Worm (Caenorhabditis elegans): ENCODE data around the gene Y17G9A.2.

Gene Y17G9A.2

ce11 chrIV:4880634-4881033 lies 24.5 kb upstream of the Y17G9A.2 start (continued):
- TF ChIP-seq elt-3 (tag; optimal IDR thresholded peaks at IDR 0.05): peak in 3 of 6 experiments; percentile 20 to 62 (median 29)
- peak; percentile 96 for TF ChIP-seq nhr-85 (tag)
- peak; percentile 15 for TF ChIP-seq fos-1 (tag; optimal IDR thresholded peaks at IDR 0.05)
- TF ChIP-seq fkh-4 (tag; optimal IDR thresholded peaks at IDR 0.05; ENCODE audit: borderline replicate concordance): no peak
- TF ChIP-seq mep-1 (tag; optimal IDR thresholded peaks at IDR 0.05): peak; percentile 52
- TF ChIP-seq tbx-2 (tag; optimal IDR thresholded peaks at IDR 0.05): peak; percentile 51
- TF ChIP-seq tlp-1 (tag; optimal IDR thresholded peaks at IDR 0.05): no peak
- TF ChIP-seq mdl-1 (tag; optimal IDR thresholded peaks at IDR 0.05): peak in 1 of 2 experiments; percentile 5
- no peak for TF ChIP-seq fkh-10 (GFP tag; optimal IDR thresholded peaks at IDR 0.05)
- peak; percentile 44 for TF ChIP-seq xbp-1 (tag; optimal IDR thresholded peaks at IDR 0.05)
- no peak for TF ChIP-seq egl-13 (tag; optimal IDR thresholded peaks at IDR 0.05)
- no peak for TF ChIP-seq fkh-8 (tag; optimal IDR thresholded peaks at IDR 0.05)
- TF ChIP-seq nhr-47 (tag; optimal IDR thresholded peaks at IDR 0.05): peak; percentile 78
- TF ChIP-seq unc-130 (tag; optimal IDR thresholded peaks at IDR 0.05): no peak
- TF ChIP-seq pqm-1 (tag; optimal IDR thresholded peaks at IDR 0.05): no peak
- TF ChIP-seq C04F5.9 (tag; optimal IDR thresholded peaks at IDR 0.05): no peak
- TF ChIP-seq snpc-4 (tag; optimal IDR thresholded peaks at IDR 0.05): peak; percentile 98
- TF ChIP-seq snu-23 (GFP tag; optimal IDR thresholded peaks at IDR 0.05): peak; percentile 78
- TF ChIP-seq pax-3 (tag; optimal IDR thresholded peaks at IDR 0.05): no peak
- TF ChIP-seq hpl-2 (GFP tag; optimal IDR thresholded peaks at IDR 0.05): no peak
- TF ChIP-seq mef-2 (tag; optimal IDR thresholded peaks at IDR 0.05): no peak
- TF ChIP-seq nhr-84 (tag; optimal IDR thresholded peaks at IDR 0.05): no peak
- peak; percentile 13 for TF ChIP-seq lin-39 (tag; optimal IDR thresholded peaks at IDR 0.05)
- no peak for TF ChIP-seq ceh-63 (GFP tag; optimal IDR thresholded peaks at IDR 0.05)
- no peak for TF ChIP-seq ets-5 (GFP tag; IDR thresholded peaks at IDR 0.05)

ce11 chrIV:4877102-4877501 lies 21.0 kb upstream of the Y17G9A.2 start, which contains the start of gene str-170:
Gene str-170, plus strand, starts transcription at chrIV:4877402.
- TF ChIP-seq xbp-1 (tag; optimal IDR thresholded peaks at IDR 0.05) (no peak), snpc-4 (tag; optimal IDR thresholded peaks at IDR 0.05) (no peak)

DNA sequence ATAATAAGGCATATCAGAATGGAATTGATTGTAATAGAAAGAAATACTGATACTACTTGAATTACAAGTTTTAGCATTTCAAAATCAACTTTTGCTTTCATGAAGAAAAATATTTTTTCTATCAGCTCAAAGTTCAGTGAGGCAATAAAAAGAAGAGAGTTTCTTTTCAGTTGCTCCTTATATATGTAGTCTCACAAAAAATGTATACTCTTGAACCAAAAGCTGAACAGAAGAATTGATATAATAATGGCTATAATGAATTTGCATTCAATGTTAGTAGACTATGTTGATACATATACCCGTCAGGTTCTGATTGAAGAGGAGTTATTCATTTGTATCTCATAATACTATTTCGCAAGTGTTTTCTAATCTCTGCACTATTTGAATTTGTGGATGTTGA lies 18.5 kb upstream of the Y17G9A.2 start, which contains the start of gene str-174:
Gene str-174, minus strand, starts transcription at position 101 of the 400 bp plus-strand sequence.
- no peak for TF ChIP-seq tlp-1 (tag; optimal IDR thresholded peaks at IDR 0.05)
- no peak for TF ChIP-seq egl-13 (tag; optimal IDR thresholded peaks at IDR 0.05)
- TF ChIP-seq elt-2 (tag; optimal IDR thresholded peaks at IDR 0.05): no peak
- no peak for TF ChIP-seq ztf-11 (tag; optimal IDR thresholded peaks at IDR 0.05)
- no peak for TF ChIP-seq swsn-7 (tag; optimal IDR thresholded peaks at IDR 0.05)
- TF ChIP-seq ama-1 (optimal IDR thresholded peaks at IDR 0.05): no peak
- TF ChIP-seq ceh-63 (GFP tag; optimal IDR thresholded peaks at IDR 0.05): no peak
- no peak for TF ChIP-seq ceh-90 (tag; optimal IDR thresholded peaks at IDR 0.05)
- TF ChIP-seq nhr-19 (GFP tag; conservative IDR thresholded peaks at IDR 0.05): no peak
- no peak for TF ChIP-seq irx-1 (tag; optimal IDR thresholded peaks at IDR 0.05)
- no peak for TF ChIP-seq nhr-90 (tag; optimal IDR thresholded peaks at IDR 0.05; ENCODE audit: poor library complexity)
- no peak for TF ChIP-seq rnt-1 (tag; optimal IDR thresholded peaks at IDR 0.05)
- TF ChIP-seq jun-1 (tag; optimal IDR thresholded peaks at IDR 0.05): no peak
- TF ChIP-seq Y116A8C.19 (tag; optimal IDR thresholded peaks at IDR 0.05; ENCODE audit: borderline replicate concordance): no peak
- TF ChIP-seq alr-1 (tag; optimal IDR thresholded peaks at IDR 0.05; ENCODE audit: borderline replicate concordance): no peak
- no peak for TF ChIP-seq zag-1 (tag; optimal IDR thresholded peaks at IDR 0.05)
- no peak for TF ChIP-seq hlh-17 (GFP tag; optimal IDR thresholded peaks at IDR 0.05; ENCODE audit: borderline replicate concordance)
- TF ChIP-seq C16A3.4 (tag; optimal IDR thresholded peaks at IDR 0.05): no peak
- TF ChIP-seq nhr-76 (tag; optimal IDR thresholded peaks at IDR 0.05): no peak
- no peak for TF ChIP-seq pag-3 (tag; optimal IDR thresholded peaks at IDR 0.05; ENCODE audit: borderline replicate concordance, insufficient read depth)

Data from whole organism, L1 larva.